Worm (Caenorhabditis elegans) whole organism, L2 larva: Measurements from ENCODE around the gene cgr-1.

Experiments
- aly-2 ChIP-seq: fragments of 150-350 bp; optimal IDR thresholded peaks from 2 replicates; lab custom pipeline; 2014; ENCODE audit warnings: missing biosample characterization, missing genetic modification characterization
- snpc-4 ChIP-seq: fragments of 150-350 bp; optimal IDR thresholded peaks from 2 replicates; lab custom pipeline; 2014; ENCODE audit warnings: missing biosample characterization, missing genetic modification characterization
- unc-55 ChIP-seq: fragments of 150-350 bp; sonication (generic microtip); optimal IDR thresholded peaks from 3 replicates; lab custom pipeline; 2014; ENCODE audit warnings: missing biosample characterization, missing genetic modification reagents, missing genetic modification characterization
- unc-62 ChIP-seq: fragments of 150-350 bp; optimal IDR thresholded peaks from 2 replicates; lab custom pipeline; 2014; ENCODE audit warnings: missing biosample characterization, missing genetic modification reagents, missing genetic modification characterization

DNA sequence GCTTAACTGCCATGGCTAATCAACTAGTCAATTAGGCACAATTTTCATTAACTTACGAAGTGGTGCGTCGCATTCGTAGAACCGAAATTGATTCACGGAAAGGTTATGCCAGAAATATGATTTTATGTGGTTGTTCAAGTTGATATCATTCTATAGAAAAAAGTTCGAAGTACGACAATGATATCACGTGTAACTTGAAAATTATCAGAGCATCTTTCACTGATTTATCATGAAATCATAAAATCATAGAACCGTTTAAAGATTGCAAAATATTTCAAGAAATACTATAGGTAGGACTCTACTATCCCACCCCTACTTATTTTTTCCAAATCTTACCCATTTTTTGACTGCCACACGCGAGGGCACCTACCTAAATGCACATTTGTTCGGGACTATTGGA lies 47.3 kb downstream of the cgr-1 start:
- TF ChIP-seq snpc-4 (tag; lab: Kevin White, UChicago) (no peak), unc-55 (GFP tag; lab: Kevin White, UChicago) (no peak), unc-62 (GFP tag; lab: Kevin White, UChicago) (no peak), aly-2 (tag; lab: Kevin White, UChicago) (no peak)
